Worm (Caenorhabditis elegans): ENCODE data around the gene cutl-1.

DNA sequence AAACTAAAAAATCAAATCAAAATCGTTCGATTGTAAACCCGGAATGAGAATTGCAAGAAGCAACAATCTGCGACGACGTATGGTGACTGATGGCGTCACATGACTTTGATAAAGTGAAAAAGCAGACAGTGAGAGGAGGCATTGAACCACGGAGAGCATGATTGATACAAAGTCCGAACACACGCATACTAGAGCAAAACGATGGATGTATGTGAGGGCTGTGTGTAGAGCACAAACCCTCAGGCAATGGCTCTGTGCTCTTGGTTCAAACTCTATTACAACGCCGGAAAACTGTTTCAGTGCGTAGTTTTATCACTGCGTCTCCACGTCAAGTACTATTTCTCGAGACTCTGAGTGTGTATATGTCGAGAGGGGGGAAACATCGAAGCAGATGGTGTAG lies 3.4 kb downstream of the cutl-1 start:
- no peak for TF ChIP-seq lsy-2 (tag; optimal IDR thresholded peaks at IDR 0.05)
- TF ChIP-seq nhr-102 (tag; optimal IDR thresholded peaks at IDR 0.05), result no peak
- TF ChIP-seq nhr-25 (tag; optimal IDR thresholded peaks at IDR 0.05; ENCODE audit: borderline replicate concordance, insufficient read depth), result no peak
- peak; percentile 69 for TF ChIP-seq nhr-28 (tag; optimal IDR thresholded peaks at IDR 0.05)
- no peak for TF ChIP-seq hif-1 (tag; optimal IDR thresholded peaks at IDR 0.05)
- TF ChIP-seq mep-1 (tag; optimal IDR thresholded peaks at IDR 0.05), result no peak
